In the genomic region with DNA sequence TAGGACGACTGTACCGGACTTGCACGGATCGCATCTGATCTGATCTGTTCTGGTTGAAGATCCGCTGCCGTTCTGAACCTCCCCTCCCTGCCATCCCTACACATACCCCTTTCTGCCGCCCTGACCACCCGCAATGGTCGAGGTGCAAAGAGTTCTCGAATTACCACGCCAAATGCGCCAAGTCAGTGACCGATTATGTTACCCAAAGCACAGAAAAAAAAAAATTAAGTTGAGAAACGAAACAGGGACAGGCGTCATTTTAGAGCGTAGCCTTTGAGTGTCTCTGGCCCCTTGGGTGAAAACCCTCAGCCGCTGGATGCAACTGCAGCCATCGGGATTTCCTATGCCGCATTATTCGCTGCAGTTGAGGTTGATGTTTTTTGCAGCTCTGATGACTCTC, we compare ENCODE assay signal across 2 fruit fly cellular contexts.
TF ChIP-seq lines count a peak whose summit lies in the region.

No protein-coding gene starts in this region.

TF ChIP-seq in whole organism, prepupa, 60 proteins besides CTCF, POLR2A, EP300 and RAD21:
- TF ChIP-seq Eip78C (GFP tag; lab: Kevin White, UChicago) (peak; percentile 28), Lpt (GFP tag; optimal IDR thresholded peaks at IDR 0.05; lab: Kevin White, UChicago) (no peak), CG34406 (GFP tag; optimal IDR thresholded peaks at IDR 0.05; lab: Kevin White, UChicago) (no peak), CG11762 (GFP tag; optimal IDR thresholded peaks at IDR 0.05; lab: Kevin White, UChicago; ENCODE audit: insufficient read depth) (no peak), dsx (GFP tag; optimal IDR thresholded peaks at IDR 0.05; lab: Kevin White, UChicago; ENCODE audit: poor library complexity, severe bottlenecking) (no peak), svp (GFP tag; lab: Kevin White, UChicago) (no peak), CG1621 (tag; optimal IDR thresholded peaks at IDR 0.05; lab: Kevin White, UChicago) (no peak)

TF ChIP-seq in whole organism, pupa, 21 proteins besides CTCF, POLR2A, EP300 and RAD21:
- no peak for TF ChIP-seq CG32121 (GFP tag; IDR thresholded peaks at IDR 0.05; lab: Robert Waterston, UW)
- TF ChIP-seq CG14655 (GFP tag; optimal IDR thresholded peaks at IDR 0.05; lab: Kevin White, UChicago), result no peak
- no peak for TF ChIP-seq CG10348 (GFP tag; IDR thresholded peaks at IDR 0.05; lab: Robert Waterston, UW)
- TF ChIP-seq rn (GFP tag; IDR thresholded peaks at IDR 0.05; lab: Robert Waterston, UW), result no peak
- no peak for TF ChIP-seq CG17806 (tag; optimal IDR thresholded peaks at IDR 0.05; lab: Kevin White, UChicago)
- peak; percentile 26 for TF ChIP-seq CG13204 (GFP tag; optimal IDR thresholded peaks at IDR 0.05; lab: Kevin White, UChicago)
- TF ChIP-seq EcR (GFP tag; optimal IDR thresholded peaks at IDR 0.05; lab: Kevin White, UChicago), result peak; percentile 76
- TF ChIP-seq CG4496 (GFP tag; IDR thresholded peaks at IDR 0.05; lab: Robert Waterston, UW), result no peak
- TF ChIP-seq CG15710 (tag; optimal IDR thresholded peaks at IDR 0.05; lab: Kevin White, UChicago), result no peak
- TF ChIP-seq CG9948 (tag; optimal IDR thresholded peaks at IDR 0.05; lab: Kevin White, UChicago), result no peak
- TF ChIP-seq Pif1B (GFP tag; optimal IDR thresholded peaks at IDR 0.05; lab: Kevin White, UChicago), result no peak
- no peak for TF ChIP-seq CG34367 (tag; optimal IDR thresholded peaks at IDR 0.05; lab: Kevin White, UChicago)
